Worm (Caenorhabditis elegans): ENCODE data around the gene Y39H10B.3.

Gene Y39H10B.3

ce11 chrV:3703888-3704287 lies 33.3 kb downstream of the Y39H10B.3 start (continued):
- TF ChIP-seq lin-39 (tag; optimal IDR thresholded peaks at IDR 0.05) (peak; percentile 28), unc-98 (GFP tag; IDR thresholded peaks at IDR 0.05) (no peak), lin-35 (GFP tag; optimal IDR thresholded peaks at IDR 0.05) (peak; percentile 64), efl-1 (optimal IDR thresholded peaks at IDR 0.05) (peak; percentile 78 to 90), efl-1 (GFP tag; optimal IDR thresholded peaks at IDR 0.05 in 1 of 2) (peak; percentile 41 to 95), C04F5.9 (tag; optimal IDR thresholded peaks at IDR 0.05) (no peak), nhr-11 (tag; optimal IDR thresholded peaks at IDR 0.05) (peak; percentile 61), nhr-71 (tag; optimal IDR thresholded peaks at IDR 0.05) (peak; percentile 89), lir-3 (tag; optimal IDR thresholded peaks at IDR 0.05; ENCODE audit: poor library complexity) (no peak), hlh-17 (GFP tag; optimal IDR thresholded peaks at IDR 0.05; ENCODE audit: borderline replicate concordance) (no peak), elt-2 (tag; optimal IDR thresholded peaks at IDR 0.05) (peak; percentile 21), sox-4 (tag; optimal IDR thresholded peaks at IDR 0.05) (no peak), lsy-2 (tag; optimal IDR thresholded peaks at IDR 0.05) (peak; percentile 61 to 69), mef-2 (tag; optimal IDR thresholded peaks at IDR 0.05) (no peak), sptf-1 (tag; optimal IDR thresholded peaks at IDR 0.05) (no peak), fkh-4 (tag; optimal IDR thresholded peaks at IDR 0.05; ENCODE audit: borderline replicate concordance) (no peak), tlp-1 (tag; optimal IDR thresholded peaks at IDR 0.05) (no peak), nhr-77 (tag; optimal IDR thresholded peaks at IDR 0.05) (peak; percentile 9), ets-5 (GFP tag; IDR thresholded peaks at IDR 0.05) (no peak), efl-3 (GFP tag; optimal IDR thresholded peaks at IDR 0.05) (no peak), unc-86 (tag; optimal IDR thresholded peaks at IDR 0.05) (peak; percentile 82), ceh-88 (GFP tag; IDR thresholded peaks at IDR 0.05) (no peak), nhr-19 (GFP tag; conservative IDR thresholded peaks at IDR 0.05) (peak; percentile 60), dsc-1 (tag; optimal IDR thresholded peaks at IDR 0.05) (peak; percentile 60), ceh-8 (GFP tag; optimal IDR thresholded peaks at IDR 0.05) (no peak), snpc-4 (tag; optimal IDR thresholded peaks at IDR 0.05) (peak; percentile 11), hlh-4 (tag; optimal IDR thresholded peaks at IDR 0.05) (no peak), ztf-11 (tag; optimal IDR thresholded peaks at IDR 0.05) (peak in 1 of 2 experiments; percentile 63), nhr-85 (tag) (peak; percentile 69), lin-13 (GFP tag; optimal IDR thresholded peaks at IDR 0.05) (peak; percentile 66), F16B12.6 (tag; optimal IDR thresholded peaks at IDR 0.05) (peak; percentile 0), zip-4 (GFP tag; optimal IDR thresholded peaks at IDR 0.05) (no peak), irx-1 (tag; optimal IDR thresholded peaks at IDR 0.05) (peak; percentile 48), fkh-10 (GFP tag; optimal IDR thresholded peaks at IDR 0.05) (peak; percentile 43), mep-1 (tag; optimal IDR thresholded peaks at IDR 0.05) (peak; percentile 78), pax-3 (tag; optimal IDR thresholded peaks at IDR 0.05) (no peak), lin-14 (GFP tag; optimal IDR thresholded peaks at IDR 0.05) (peak; percentile 92), ama-1 (optimal IDR thresholded peaks at IDR 0.05) (no peak), ces-1 (GFP tag; optimal IDR thresholded peaks at IDR 0.05) (no peak), nhr-76 (tag; optimal IDR thresholded peaks at IDR 0.05) (no peak), alr-1 (tag; optimal IDR thresholded peaks at IDR 0.05; ENCODE audit: borderline replicate concordance) (no peak), grh-1 (GFP tag; IDR thresholded peaks at IDR 0.05) (peak; percentile 8; the same call in 1 of the 2 replicates), nhr-12 (tag; optimal IDR thresholded peaks at IDR 0.05) (no peak), isw-1 (GFP tag; IDR thresholded peaks at IDR 0.05) (peak; percentile 39)

DNA sequence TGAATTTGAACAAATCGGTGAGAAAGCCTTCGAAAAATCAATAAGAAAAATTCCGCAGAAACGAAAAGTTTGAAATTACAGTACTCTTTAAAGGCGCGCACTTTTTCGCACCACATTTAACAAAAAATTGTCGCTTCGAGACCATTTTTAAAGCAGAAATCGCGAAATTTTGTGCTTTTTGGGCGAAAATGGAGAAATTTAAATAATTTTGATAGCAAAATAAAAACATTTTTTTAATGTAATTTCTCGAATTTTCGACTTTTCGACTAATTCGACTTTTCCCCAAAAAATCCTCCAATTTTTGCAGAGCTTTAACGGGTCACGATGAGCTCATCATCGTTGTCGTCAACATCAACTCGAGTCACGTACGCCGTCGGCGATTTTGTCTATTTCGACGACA lies 34.1 kb downstream of the Y39H10B.3 start, which contains the start of gene lin-40:
Gene lin-40, plus strand, starts transcription at position 301 of the 400 bp plus-strand sequence.
- no peak for TF ChIP-seq tlp-1 (tag; optimal IDR thresholded peaks at IDR 0.05)
- TF ChIP-seq xbp-1 (tag; optimal IDR thresholded peaks at IDR 0.05) = no peak
- no peak for TF ChIP-seq elt-2 (tag; optimal IDR thresholded peaks at IDR 0.05)
- TF ChIP-seq lsy-2 (tag; optimal IDR thresholded peaks at IDR 0.05) = no peak
- TF ChIP-seq efl-1 (optimal IDR thresholded peaks at IDR 0.05) = no peak
- peak in 1 of 2 experiments; percentile 87 for TF ChIP-seq efl-1 (GFP tag; optimal IDR thresholded peaks at IDR 0.05 in 1 of 2)

Measured in whole organism, L1 larva.